Worm (Caenorhabditis elegans): ENCODE results near the gene R07E4.1.
A peak's percentile ranks its signal among the peaks of the same experiment; 100 is the strongest.

The R07E4.1 gene

ce11 chrX:5942171-5942570 is 16.7 kb upstream of the R07E4.1 start (continued):
- TF ChIP-seq tag-97 (GFP tag; IDR thresholded peaks at IDR 0.05) (no peak), unc-62 (GFP tag; optimal IDR thresholded peaks at IDR 0.05 in 1 of 2) (peak in 1 of 2 experiments; percentile 95), unc-62 (tag; optimal IDR thresholded peaks at IDR 0.05) (no peak), hlh-11 (tag; optimal IDR thresholded peaks at IDR 0.05) (peak; percentile 82), nhr-11 (tag; optimal IDR thresholded peaks at IDR 0.05) (peak; percentile 86), zag-1 (tag; optimal IDR thresholded peaks at IDR 0.05) (no peak), ceh-32 (tag; optimal IDR thresholded peaks at IDR 0.05; ENCODE audit: poor library complexity) (no peak), F44E2.7 (GFP tag; IDR thresholded peaks at IDR 0.05) (no peak), set-16 (GFP tag; IDR thresholded peaks at IDR 0.05) (no peak), egl-43 (GFP tag; IDR thresholded peaks at IDR 0.05) (no peak), lin-13 (GFP tag; optimal IDR thresholded peaks at IDR 0.05) (no peak), cey-2 (tag; optimal IDR thresholded peaks at IDR 0.05; ENCODE audit: borderline replicate concordance, insufficient read depth) (no peak), dve-1 (tag; optimal IDR thresholded peaks at IDR 0.05; ENCODE audit: insufficient read depth) (peak; percentile 50)

- TF ChIP-seq aha-1 (tag) (peak; percentile 88), dve-1 (tag; optimal IDR thresholded peaks at IDR 0.05; ENCODE audit: insufficient read depth) (no peak), dmd-6 (GFP tag; IDR thresholded peaks at IDR 0.05) (0 out of 2 replicates have a peak, but pooled peaks have one; percentile 8), nhr-28 (tag; optimal IDR thresholded peaks at IDR 0.05) (peak; percentile 9), hlh-11 (tag; optimal IDR thresholded peaks at IDR 0.05) (peak; percentile 72), ceh-44 (GFP tag; IDR thresholded peaks at IDR 0.05) (no peak), lsy-2 (tag; optimal IDR thresholded peaks at IDR 0.05) (peak in 1 of 2 experiments; percentile 11), hlh-30 (tag; optimal IDR thresholded peaks at IDR 0.05; ENCODE audit: insufficient read depth) (peak; percentile 31), zfp-3 (GFP tag; conservative IDR thresholded peaks at IDR 0.05) (no peak), nhr-11 (tag; optimal IDR thresholded peaks at IDR 0.05) (peak; percentile 37), daf-16 (GFP tag; optimal IDR thresholded peaks at IDR 0.05) (peak in 1 of 2 experiments; percentile 78), daf-16 (tag; optimal IDR thresholded peaks at IDR 0.05) (no peak)
These were observed 15.0 kb upstream of the R07E4.1 start for ce11 chrX:5943908-5944307.

DNA sequence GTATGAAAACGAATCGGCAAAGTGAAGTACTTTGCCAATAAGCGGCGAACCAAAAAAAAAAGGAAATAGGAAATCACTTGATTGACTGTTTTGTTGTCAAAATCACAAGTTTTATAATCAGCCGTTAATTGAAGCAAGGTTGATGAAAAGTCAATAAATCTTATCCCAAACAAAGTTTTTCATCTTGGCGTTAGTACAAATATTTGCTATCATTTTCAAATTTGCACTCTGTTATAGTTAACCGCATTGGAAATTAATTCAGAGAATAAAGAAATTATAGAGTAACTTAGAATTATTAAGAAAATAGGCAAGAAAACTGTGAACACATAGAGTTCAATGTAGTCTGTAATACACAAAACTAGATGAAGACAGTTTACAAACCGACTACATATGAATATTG is 14.4 kb upstream of the R07E4.1 start, which contains the start of gene acs-17:
Gene acs-17, minus strand, starts transcription at position 23 of the 400 bp plus-strand sequence.
- no peak for TF ChIP-seq mdt-29 (GFP tag; IDR thresholded peaks at IDR 0.05)
- peak; percentile 18 for TF ChIP-seq aha-1 (tag)
- TF ChIP-seq dmd-8 (GFP tag; IDR thresholded peaks at IDR 0.05), result no peak
- TF ChIP-seq daf-16 (GFP tag; optimal IDR thresholded peaks at IDR 0.05), result no peak
- TF ChIP-seq daf-16 (tag; optimal IDR thresholded peaks at IDR 0.05), result no peak
- peak in 1 of 2 experiments; percentile 95 for TF ChIP-seq unc-62 (GFP tag; optimal IDR thresholded peaks at IDR 0.05 in 1 of 2)
- no peak for TF ChIP-seq unc-62 (tag; optimal IDR thresholded peaks at IDR 0.05)
- no peak for TF ChIP-seq F44E2.7 (GFP tag; IDR thresholded peaks at IDR 0.05)
- TF ChIP-seq ceh-44 (GFP tag; IDR thresholded peaks at IDR 0.05), result no peak

- TF ChIP-seq daf-16 (GFP tag; optimal IDR thresholded peaks at IDR 0.05) (no peak), daf-16 (tag; optimal IDR thresholded peaks at IDR 0.05) (no peak), spr-3 (GFP tag; optimal IDR thresholded peaks at IDR 0.05) (no peak), D1046.2 (GFP tag; IDR thresholded peaks at IDR 0.05) (no peak), ceh-32 (tag; optimal IDR thresholded peaks at IDR 0.05; ENCODE audit: poor library complexity) (no peak), skn-1 (tag; optimal IDR thresholded peaks at IDR 0.05) (no peak), lin-15B (tag; optimal IDR thresholded peaks at IDR 0.05) (no peak), nhr-102 (tag; optimal IDR thresholded peaks at IDR 0.05) (no peak), mep-1 (tag; optimal IDR thresholded peaks at IDR 0.05) (no peak), R02D3.7 (tag; optimal IDR thresholded peaks at IDR 0.05) (no peak)
These were observed 10.1 kb upstream of the R07E4.1 start, which contains the start of gene mig-23 for ce11 chrX:5948769-5949168. Gene mig-23, minus strand, starts transcription at chrX:5948869.

DNA sequence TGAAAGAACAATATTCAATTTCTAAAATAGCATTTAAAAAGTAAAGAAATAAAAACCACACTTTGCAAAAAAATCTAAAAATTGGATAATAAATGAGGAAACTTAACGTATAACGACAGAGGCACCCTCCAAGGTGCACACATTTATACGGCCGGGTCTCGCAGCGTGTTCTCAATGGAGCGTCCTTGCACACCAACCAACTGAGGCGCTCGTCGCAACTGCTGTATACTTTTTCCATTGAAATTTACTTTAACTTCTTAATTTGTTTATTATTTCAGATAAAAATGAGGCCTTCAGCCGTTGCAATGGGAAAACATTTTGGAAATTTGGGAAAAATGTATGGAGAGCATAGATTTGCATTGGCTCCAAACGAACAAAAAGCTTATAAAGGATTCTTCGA is 5.7 kb upstream of the R07E4.1 start, which contains the start of the genes R07E4.5 and R07E4.3:
Gene R07E4.5, minus strand, starts transcription at position 1 of the 400 bp plus-strand sequence.
Gene R07E4.3, plus strand, starts transcription at position 285 of the 400 bp plus-strand sequence.
- TF ChIP-seq D1046.2 (GFP tag; IDR thresholded peaks at IDR 0.05) (0 out of 2 replicates have a peak, but pooled peaks have one; percentile 29), Y75B8A.6 (GFP tag; IDR thresholded peaks at IDR 0.05) (no peak), mxl-3 (GFP tag; optimal IDR thresholded peaks at IDR 0.05) (peak; percentile 2), dpl-1 (GFP tag; optimal IDR thresholded peaks at IDR 0.05) (peak; percentile 65), ZK337.2 (GFP tag; IDR thresholded peaks at IDR 0.05) (no peak), daf-16 (GFP tag; optimal IDR thresholded peaks at IDR 0.05) (no peak), daf-16 (tag; optimal IDR thresholded peaks at IDR 0.05) (peak; percentile 45), lin-13 (GFP tag; optimal IDR thresholded peaks at IDR 0.05) (peak; percentile 13), mxl-2 (GFP tag; conservative IDR thresholded peaks at IDR 0.05) (no peak), nhr-28 (tag; optimal IDR thresholded peaks at IDR 0.05) (peak; percentile 57), ZK546.5 (tag; optimal IDR thresholded peaks at IDR 0.05) (no peak), hif-1 (tag; optimal IDR thresholded peaks at IDR 0.05) (peak in 1 of 2 experiments; percentile 22), nhr-77 (tag; optimal IDR thresholded peaks at IDR 0.05) (peak; percentile 66), daf-8 (GFP tag; IDR thresholded peaks at IDR 0.05) (no peak), ceh-44 (GFP tag; IDR thresholded peaks at IDR 0.05) (no peak), vab-7 (GFP tag; IDR thresholded peaks at IDR 0.05) (no peak), mep-1 (tag; optimal IDR thresholded peaks at IDR 0.05) (peak; percentile 81), nhr-237 (tag; optimal IDR thresholded peaks at IDR 0.05) (no peak)

Data from whole organism, L4 larva.